Worm (Caenorhabditis elegans) whole organism, mixed stage, embryonic: ENCODE results near the gene gana-1.

Experiments used
- elt-3 ChIP-seq: fragments of 150-350 bp; optimal IDR thresholded peaks from 2 replicates; lab custom pipeline; 2014; ENCODE audit warnings: missing biosample characterization, missing genetic modification characterization
- lin-32 ChIP-seq: fragments of 200-800 bp; sonication (Bioruptor generic); optimal IDR thresholded peaks from 2 replicates; lab custom pipeline; 2018; ENCODE audit warnings: mild to moderate bottlenecking, missing genetic modification characterization, missing compliant biosample characterization
- lsy-2 ChIP-seq: fragments of 150-350 bp; optimal IDR thresholded peaks from 2 replicates; lab custom pipeline; 2014; ENCODE audit warnings: missing biosample characterization, missing genetic modification characterization
- pha-4 ChIP-seq: fragments of 150-350 bp; optimal IDR thresholded peaks from 2 replicates; lab custom pipeline; 2018; ENCODE audit warnings: missing biosample characterization, missing genetic modification reagents, missing genetic modification characterization
- snpc-4 ChIP-seq: fragments of 150-350 bp; optimal IDR thresholded peaks from 2 replicates; lab custom pipeline; 2014; ENCODE audit warnings: missing biosample characterization, missing genetic modification characterization
- unc-39 ChIP-seq: fragments of 150-350 bp; optimal IDR thresholded peaks from 2 replicates; lab custom pipeline; 2014; ENCODE audit warnings: missing biosample characterization, missing genetic modification characterization
- zip-8 ChIP-seq: fragments of 150-350 bp; optimal IDR thresholded peaks from 2 replicates; lab custom pipeline; 2014; ENCODE audit warnings: missing biosample characterization, missing genetic modification characterization

DNA sequence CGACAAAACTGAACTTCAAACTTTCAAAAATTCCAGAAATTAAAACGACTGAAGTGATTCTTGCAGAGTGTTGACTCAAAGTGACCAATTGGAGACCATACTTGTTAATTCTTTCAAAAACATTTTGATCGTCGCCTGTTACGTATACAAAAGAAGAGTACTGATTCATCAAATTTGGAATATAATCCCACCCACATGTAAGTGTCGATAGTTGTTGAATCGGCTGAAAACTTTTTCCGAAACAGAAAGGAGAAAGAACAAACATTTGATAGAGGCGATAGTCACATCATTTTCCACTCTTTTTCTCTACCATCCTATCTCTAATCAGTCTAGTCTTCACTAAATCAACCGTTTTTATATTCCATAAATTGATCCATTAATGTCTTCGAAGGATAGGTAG is 16.9 kb downstream of the gana-1 start, which contains the start of gene nhr-153:
- no peak for TF ChIP-seq unc-39 (tag; lab: Kevin White, UChicago)
- no peak for TF ChIP-seq lin-32 (GFP tag; lab: Kevin White, UChicago)
- TF ChIP-seq pha-4 (tag; lab: Kevin White, UChicago), result no peak
- TF ChIP-seq elt-3 (tag; lab: Kevin White, UChicago), result no peak
- TF ChIP-seq lsy-2, result no peak
- TF ChIP-seq zip-8 (tag; lab: Kevin White, UChicago), result no peak
- no peak for TF ChIP-seq snpc-4
